Fruit fly (Drosophila melanogaster) whole organism, pupa: Measurements from ENCODE around the gene Hsp70Ba.

Experiments used
- CG10348 ChIP-seq: fragments of 200-800 bp; sonication (Bioruptor generic); IDR thresholded peaks from 2 replicates; pipeline ENCODE4 v1.3.6; 2022; ENCODE audit warnings: missing biosample characterization, missing genetic modification characterization
- CG13204 ChIP-seq: fragments of 200-800 bp; sonication (Bioruptor generic); optimal IDR thresholded peaks from 2 replicates; lab custom pipeline; 2018; ENCODE audit warnings: missing biosample characterization, mild to moderate bottlenecking, missing genetic modification characterization, moderate library complexity
- CG14655 ChIP-seq: fragments of 200-800 bp; sonication (Bioruptor generic); optimal IDR thresholded peaks from 3 replicates; lab custom pipeline; 2017; ENCODE audit warnings: mild to moderate bottlenecking, missing biosample characterization, missing genetic modification reagents, missing genetic modification characterization
- CG15710 ChIP-seq: fragments of 200-800 bp; sonication (Bioruptor generic); optimal IDR thresholded peaks from 2 replicates; lab custom pipeline; 2018; ENCODE audit warnings: missing biosample characterization, mild to moderate bottlenecking, missing genetic modification characterization, moderate library complexity
- CG17806 ChIP-seq: fragments of 200-800 bp; sonication (Bioruptor generic); optimal IDR thresholded peaks from 2 replicates; lab custom pipeline; 2018; ENCODE audit warnings: missing biosample characterization, mild to moderate bottlenecking, missing genetic modification characterization, moderate library complexity
- CG32121 ChIP-seq: fragments of 200-800 bp; sonication (Bioruptor generic); IDR thresholded peaks from 2 replicates; pipeline ENCODE4 v1.3.6; 2022; ENCODE audit warnings: missing biosample characterization, missing genetic modification characterization
- CG34367 ChIP-seq: fragments of 200-800 bp; sonication (Bioruptor generic); optimal IDR thresholded peaks from 2 replicates; lab custom pipeline; 2018; ENCODE audit warnings: missing biosample characterization, mild to moderate bottlenecking, missing genetic modification characterization
- D1 ChIP-seq: fragments of 200-800 bp; sonication (Bioruptor generic); optimal IDR thresholded peaks from 2 replicates; lab custom pipeline; 2018; ENCODE audit warnings: missing biosample characterization, mild to moderate bottlenecking, missing genetic modification characterization, moderate library complexity
- EcR ChIP-seq: fragments of 200-800 bp; sonication (Bioruptor generic); optimal IDR thresholded peaks from 3 replicates; lab custom pipeline; 2019; ENCODE audit warnings: missing biosample characterization, missing genetic modification characterization, mild to moderate bottlenecking, moderate library complexity, missing genetic modification reagents
- Ets98B ChIP-seq: fragments of 200-800 bp; sonication (Bioruptor generic); IDR thresholded peaks from 2 replicates; pipeline ENCODE4 v1.3.6; 2022; ENCODE audit warnings: missing biosample characterization, missing genetic modification characterization
- Pif1A ChIP-seq: fragments of 200-800 bp; sonication (Bioruptor generic); optimal IDR thresholded peaks from 3 replicates; lab custom pipeline; 2016; ENCODE audit warnings: missing biosample characterization, missing genetic modification characterization
- Pif1B ChIP-seq: fragments of 200-800 bp; sonication (Bioruptor generic); optimal IDR thresholded peaks from 3 replicates; lab custom pipeline; 2016; ENCODE audit warnings: missing biosample characterization, missing genetic modification characterization
- Snoo ChIP-seq: fragments of 200-800 bp; sonication (Bioruptor generic); optimal IDR thresholded peaks from 3 replicates; lab custom pipeline; 2017; ENCODE audit warnings: missing biosample characterization, mild to moderate bottlenecking, missing genetic modification characterization, inconsistent platforms
- gl ChIP-seq: fragments of 200-800 bp; sonication (Bioruptor generic); optimal IDR thresholded peaks from 2 replicates; lab custom pipeline; 2018; ENCODE audit warnings: missing biosample characterization, mild to moderate bottlenecking, missing genetic modification characterization

- TF ChIP-seq CG14655 (GFP tag; lab: Kevin White, UChicago) (no peak), CG15710 (no peak), Pif1A (GFP tag; lab: Kevin White, UChicago) (no peak), CG34367 (tag; lab: Kevin White, UChicago) (no peak), CG13204 (GFP tag; lab: Kevin White, UChicago) (no peak), CG10348 (GFP tag; lab: Robert Waterston, UW) (no peak), gl (tag; lab: Kevin White, UChicago) (no peak), CG17806 (no peak), Snoo (tag; lab: Kevin White, UChicago) (no peak), EcR (GFP tag; lab: Kevin White, UChicago) (no peak), Pif1B (no peak), Ets98B (GFP tag; lab: Robert Waterston, UW) (peak; percentile 22; the same call in 1 of the 2 replicates), D1 (tag; lab: Kevin White, UChicago) (no peak), CG32121 (GFP tag; lab: Robert Waterston, UW) (no peak)
These were observed 45.1 kb downstream of the Hsp70Ba start, which contains the start of the genes Scgbeta and CG17202 for dm6 chr3R:12422379-12422975.
